Worm (Caenorhabditis elegans): ENCODE data around the gene sek-5.

The sek-5 gene

ce11 chrX:5354022-5354876, 23.2 kb upstream of the sek-5 start, which contains the start of gene pfn-2 (continued):
- TF ChIP-seq nhr-11 (tag; optimal IDR thresholded peaks at IDR 0.05): no peak
- peak in 1 of 2 experiments; percentile 4 for TF ChIP-seq lin-35 (GFP tag; optimal IDR thresholded peaks at IDR 0.05)
- no peak for TF ChIP-seq egl-27 (tag; optimal IDR thresholded peaks at IDR 0.05)
- no peak for TF ChIP-seq lsy-2 (tag; optimal IDR thresholded peaks at IDR 0.05)
- no peak for TF ChIP-seq efl-1 (optimal IDR thresholded peaks at IDR 0.05)
- TF ChIP-seq efl-1 (GFP tag; optimal IDR thresholded peaks at IDR 0.05 in 1 of 2): no peak
- peak; percentile 14 for TF ChIP-seq snu-23 (GFP tag; optimal IDR thresholded peaks at IDR 0.05)
- peak; percentile 26 for TF ChIP-seq dsc-1 (tag; optimal IDR thresholded peaks at IDR 0.05)
- no peak for TF ChIP-seq pqm-1 (tag; optimal IDR thresholded peaks at IDR 0.05)
- TF ChIP-seq ama-1 (optimal IDR thresholded peaks at IDR 0.05): no peak
- TF ChIP-seq mdl-1 (tag; optimal IDR thresholded peaks at IDR 0.05): peak in 1 of 2 experiments; percentile 11
- no peak for TF ChIP-seq unc-98 (GFP tag; IDR thresholded peaks at IDR 0.05)
- peak; percentile 15 for TF ChIP-seq egl-13 (tag; optimal IDR thresholded peaks at IDR 0.05)
- TF ChIP-seq ceh-8 (GFP tag; optimal IDR thresholded peaks at IDR 0.05): peak; percentile 14
- TF ChIP-seq lin-15B (tag; optimal IDR thresholded peaks at IDR 0.05): no peak
- no peak for TF ChIP-seq jun-1 (tag; optimal IDR thresholded peaks at IDR 0.05)
- TF ChIP-seq ets-5 (GFP tag; IDR thresholded peaks at IDR 0.05): no peak
- TF ChIP-seq skn-1 (tag; optimal IDR thresholded peaks at IDR 0.05): peak; percentile 42
- TF ChIP-seq elt-2 (tag; optimal IDR thresholded peaks at IDR 0.05): no peak
- no peak for TF ChIP-seq C04F5.9 (tag; optimal IDR thresholded peaks at IDR 0.05)
- TF ChIP-seq ceh-82 (tag; optimal IDR thresholded peaks at IDR 0.05): peak in 1 of 3 experiments; percentile 54
- no peak for TF ChIP-seq C16A3.4 (tag; optimal IDR thresholded peaks at IDR 0.05)
- no peak for TF ChIP-seq hpl-2 (GFP tag; optimal IDR thresholded peaks at IDR 0.05)

- TF ChIP-seq lin-35 (GFP tag; optimal IDR thresholded peaks at IDR 0.05) (peak in 1 of 2 experiments; percentile 5), fkh-8 (tag; optimal IDR thresholded peaks at IDR 0.05) (no peak), ces-1 (GFP tag; optimal IDR thresholded peaks at IDR 0.05) (no peak), C34B4.2 (tag; optimal IDR thresholded peaks at IDR 0.05) (no peak), isw-1 (GFP tag; IDR thresholded peaks at IDR 0.05) (no peak), nhr-12 (tag; optimal IDR thresholded peaks at IDR 0.05) (no peak), lin-13 (GFP tag; optimal IDR thresholded peaks at IDR 0.05) (no peak), ceh-88 (GFP tag; IDR thresholded peaks at IDR 0.05) (no peak), irx-1 (tag; optimal IDR thresholded peaks at IDR 0.05) (no peak), nhr-28 (tag; optimal IDR thresholded peaks at IDR 0.05) (no peak), vab-15 (tag; optimal IDR thresholded peaks at IDR 0.05) (no peak), tbx-2 (tag; optimal IDR thresholded peaks at IDR 0.05) (no peak), mab-9 (GFP tag; IDR thresholded peaks at IDR 0.05) (no peak), ceh-82 (tag; optimal IDR thresholded peaks at IDR 0.05) (no peak), lin-15B (tag; optimal IDR thresholded peaks at IDR 0.05) (no peak), nhr-90 (tag; optimal IDR thresholded peaks at IDR 0.05; ENCODE audit: poor library complexity) (no peak), mef-2 (tag; optimal IDR thresholded peaks at IDR 0.05) (no peak), dsc-1 (tag; optimal IDR thresholded peaks at IDR 0.05) (no peak), nhr-84 (tag; optimal IDR thresholded peaks at IDR 0.05) (no peak), efl-3 (GFP tag; optimal IDR thresholded peaks at IDR 0.05) (no peak), alr-1 (tag; optimal IDR thresholded peaks at IDR 0.05; ENCODE audit: borderline replicate concordance) (no peak), snu-23 (GFP tag; optimal IDR thresholded peaks at IDR 0.05) (peak; percentile 17), nhr-77 (tag; optimal IDR thresholded peaks at IDR 0.05) (no peak), lin-14 (GFP tag; optimal IDR thresholded peaks at IDR 0.05) (peak; percentile 10), lsy-2 (tag; optimal IDR thresholded peaks at IDR 0.05) (no peak), hlh-4 (tag; optimal IDR thresholded peaks at IDR 0.05) (no peak), aly-2 (tag; optimal IDR thresholded peaks at IDR 0.05) (no peak), pax-3 (tag; optimal IDR thresholded peaks at IDR 0.05) (no peak), pqm-1 (tag; optimal IDR thresholded peaks at IDR 0.05) (no peak), ama-1 (optimal IDR thresholded peaks at IDR 0.05) (no peak), C04F5.9 (tag; optimal IDR thresholded peaks at IDR 0.05) (no peak), ets-5 (GFP tag; IDR thresholded peaks at IDR 0.05) (no peak), lin-39 (tag; optimal IDR thresholded peaks at IDR 0.05) (no peak), hpl-2 (GFP tag; optimal IDR thresholded peaks at IDR 0.05) (no peak), skn-1 (tag; optimal IDR thresholded peaks at IDR 0.05) (peak; percentile 52), Y116A8C.19 (tag; optimal IDR thresholded peaks at IDR 0.05; ENCODE audit: borderline replicate concordance) (no peak), elt-2 (tag; optimal IDR thresholded peaks at IDR 0.05) (no peak), grh-1 (GFP tag; IDR thresholded peaks at IDR 0.05) (no peak), swsn-7 (tag; optimal IDR thresholded peaks at IDR 0.05) (no peak)
These were observed 22.2 kb upstream of the sek-5 start for ce11 chrX:5355253-5355652.
